Worm (Caenorhabditis elegans): Measurements from ENCODE around the gene K03A1.4.

The K03A1.4 gene

DNA sequence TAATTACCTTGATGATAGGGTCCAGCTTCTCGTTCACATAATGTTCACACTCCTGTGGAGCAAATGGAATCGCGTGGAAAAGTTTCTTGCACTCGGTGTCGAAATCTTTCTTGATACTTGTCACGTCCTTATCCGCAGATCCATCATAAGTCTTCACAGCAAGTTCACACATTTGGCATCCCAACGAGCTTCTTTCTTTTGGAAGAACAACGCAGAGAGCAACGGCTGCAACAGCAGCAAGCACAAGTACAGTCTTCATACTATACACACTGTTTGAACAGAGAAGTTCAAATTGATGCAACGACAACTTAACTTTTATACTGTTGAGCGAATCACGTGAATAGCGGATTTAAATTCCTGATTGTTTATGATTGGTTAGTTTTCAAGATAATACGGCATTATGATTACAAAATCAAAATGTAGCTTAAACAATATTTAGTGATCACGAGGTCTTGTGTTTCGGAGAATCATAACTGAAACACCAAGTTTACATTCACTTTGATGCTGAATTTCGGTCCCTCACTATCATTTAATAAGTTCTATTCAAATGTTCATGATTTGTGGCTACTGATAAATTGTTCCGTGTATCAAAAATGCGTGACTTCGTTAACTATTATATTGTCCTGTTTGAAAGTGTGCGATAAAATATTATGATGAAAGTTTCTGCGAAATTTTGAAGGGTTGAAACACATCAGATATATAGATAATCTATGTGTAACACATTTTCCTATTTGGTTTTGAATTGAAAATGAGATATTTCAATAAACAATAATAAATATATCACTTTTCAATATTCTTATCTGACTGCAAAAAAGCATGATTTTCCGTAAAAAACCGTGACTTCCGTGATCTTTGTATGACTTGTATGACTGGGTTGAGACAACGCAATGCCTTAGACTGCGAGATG lies 18.2 kb upstream of the K03A1.4 start, which contains the start of the genes spp-2 and spp-6 (continued):
- TF ChIP-seq nhr-25 (tag; optimal IDR thresholded peaks at IDR 0.05; ENCODE audit: borderline replicate concordance, insufficient read depth) (no peak), ceh-82 (tag; optimal IDR thresholded peaks at IDR 0.05) (no peak), mxl-2 (GFP tag; conservative IDR thresholded peaks at IDR 0.05) (no peak), snpc-4 (tag; optimal IDR thresholded peaks at IDR 0.05) (no peak), pha-4 (GFP tag; IDR thresholded peaks at IDR 0.05) (peak; percentile 16; the same call in 1 of the 2 replicates), pha-4 (tag; optimal IDR thresholded peaks at IDR 0.05) (no peak), vab-7 (GFP tag; IDR thresholded peaks at IDR 0.05) (no peak), nhr-48 (tag; optimal IDR thresholded peaks at IDR 0.05) (no peak), php-3 (GFP tag; IDR thresholded peaks at IDR 0.05) (no peak), nhr-76 (tag; optimal IDR thresholded peaks at IDR 0.05) (no peak), skn-1 (tag; optimal IDR thresholded peaks at IDR 0.05) (no peak), D1046.2 (GFP tag; IDR thresholded peaks at IDR 0.05) (no peak), dmd-9 (GFP tag; IDR thresholded peaks at IDR 0.05) (no peak), dmd-6 (GFP tag; IDR thresholded peaks at IDR 0.05) (peak; percentile 76), pqm-1 (tag; optimal IDR thresholded peaks at IDR 0.05) (peak; percentile 96), fos-1 (tag; optimal IDR thresholded peaks at IDR 0.05) (no peak), Y75B8A.6 (GFP tag; IDR thresholded peaks at IDR 0.05) (no peak), dmd-8 (GFP tag; IDR thresholded peaks at IDR 0.05) (no peak), hmg-1.1 (GFP tag; IDR thresholded peaks at IDR 0.05) (no peak), ZK337.2 (GFP tag; IDR thresholded peaks at IDR 0.05) (no peak), set-16 (GFP tag; IDR thresholded peaks at IDR 0.05) (no peak), F37D6.2 (tag; optimal IDR thresholded peaks at IDR 0.05) (no peak), lin-13 (GFP tag; optimal IDR thresholded peaks at IDR 0.05) (no peak), mdt-29 (GFP tag; IDR thresholded peaks at IDR 0.05) (peak; percentile 21; the same call in 1 of the 2 replicates), tra-1 (GFP tag; IDR thresholded peaks at IDR 0.05) (no peak), hif-1 (tag; optimal IDR thresholded peaks at IDR 0.05) (no peak), lim-7 (GFP tag; IDR thresholded peaks at IDR 0.05) (no peak), gei-8 (GFP tag; optimal IDR thresholded peaks at IDR 0.05) (no peak), hlh-11 (tag; optimal IDR thresholded peaks at IDR 0.05) (peak; percentile 65), spr-1 (tag; optimal IDR thresholded peaks at IDR 0.05) (no peak), nhr-6 (tag; optimal IDR thresholded peaks at IDR 0.05) (peak; percentile 53), F49E8.2 (tag; optimal IDR thresholded peaks at IDR 0.05; ENCODE audit: borderline replicate concordance) (no peak), nhr-11 (tag; optimal IDR thresholded peaks at IDR 0.05) (no peak), mxl-3 (GFP tag; optimal IDR thresholded peaks at IDR 0.05) (no peak), mdl-1 (tag; optimal IDR thresholded peaks at IDR 0.05) (no peak), F10B5.3 (tag; optimal IDR thresholded peaks at IDR 0.05) (no peak), Y105C5A.15 (GFP tag; IDR thresholded peaks at IDR 0.05) (no peak), ama-1 (optimal IDR thresholded peaks at IDR 0.05) (peak; percentile 7), ctbp-1 (GFP tag; IDR thresholded peaks at IDR 0.05) (no peak)

DNA sequence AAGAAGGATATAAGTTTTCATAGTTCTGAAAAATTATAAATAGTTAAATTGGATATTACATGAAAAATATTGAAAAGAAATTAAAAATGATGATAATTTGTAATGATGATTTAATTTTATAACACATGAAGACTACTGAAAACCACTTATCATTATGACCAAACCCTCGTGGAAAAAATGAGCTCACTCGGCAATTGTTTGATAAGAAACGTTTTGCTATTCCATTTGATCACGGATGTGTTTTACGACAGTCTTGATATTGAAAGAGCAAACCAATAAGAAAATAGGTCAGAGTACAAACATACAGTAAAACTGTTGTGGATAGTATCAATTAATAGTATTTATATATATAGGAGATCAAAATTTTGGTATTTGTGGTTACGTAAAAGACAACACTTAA lies 16.8 kb upstream of the K03A1.4 start, which contains the start of gene spp-3:
Gene spp-3 (minus strand): TSS at position 25 of the 400 bp plus-strand sequence.
- TF ChIP-seq dmd-6 (GFP tag; IDR thresholded peaks at IDR 0.05) (peak; percentile 89), ceh-20 (GFP tag; IDR thresholded peaks at IDR 0.05) (no peak), dve-1 (tag; optimal IDR thresholded peaks at IDR 0.05; ENCODE audit: insufficient read depth) (peak; percentile 85), lin-13 (GFP tag; optimal IDR thresholded peaks at IDR 0.05) (no peak), daf-19 (GFP tag; conservative IDR thresholded peaks at IDR 0.05) (no peak), nhr-237 (tag; optimal IDR thresholded peaks at IDR 0.05) (no peak), spr-1 (tag; optimal IDR thresholded peaks at IDR 0.05) (no peak), cey-2 (tag; optimal IDR thresholded peaks at IDR 0.05; ENCODE audit: borderline replicate concordance, insufficient read depth) (no peak), D1046.2 (GFP tag; IDR thresholded peaks at IDR 0.05) (no peak), pqm-1 (tag; optimal IDR thresholded peaks at IDR 0.05) (peak; percentile 90), dmd-9 (GFP tag; IDR thresholded peaks at IDR 0.05) (no peak), spr-3 (GFP tag; optimal IDR thresholded peaks at IDR 0.05) (no peak), lsy-2 (tag; optimal IDR thresholded peaks at IDR 0.05) (peak in 1 of 2 experiments; percentile 67), Y48G9A.11 (GFP tag; IDR thresholded peaks at IDR 0.05) (no peak), jun-1 (tag; optimal IDR thresholded peaks at IDR 0.05) (no peak), nhr-41 (GFP tag; IDR thresholded peaks at IDR 0.05) (no peak), tra-1 (GFP tag; IDR thresholded peaks at IDR 0.05) (0 out of 2 replicates have a peak, but pooled peaks have one; percentile 45), unc-130 (GFP tag; optimal IDR thresholded peaks at IDR 0.05) (no peak)
